Fruit fly (Drosophila melanogaster) whole organism, prepupa: ENCODE data around the gene CG33272.

Experiments
- CG10669 ChIP-seq: fragments of 200-800 bp; sonication (Bioruptor generic); optimal IDR thresholded peaks from 3 replicates; lab custom pipeline; 2018; ENCODE audit warnings: missing biosample characterization, mild to moderate bottlenecking, missing genetic modification characterization, moderate library complexity
- CG11294 ChIP-seq: fragments of 200-800 bp; sonication (Bioruptor generic); IDR thresholded peaks from 2 replicates; pipeline ENCODE4 v1.3.6; 2022; ENCODE audit warnings: missing biosample characterization, missing genetic modification characterization
- CG11762 ChIP-seq: fragments of 200-800 bp; sonication (Bioruptor generic); optimal IDR thresholded peaks from 3 replicates; lab custom pipeline; 2016; ENCODE audit warnings: missing biosample characterization, missing genetic modification characterization; ENCODE audit not compliant: insufficient read depth
- CG11902 ChIP-seq: fragments of 200-800 bp; sonication (Bioruptor generic); optimal IDR thresholded peaks from 3 replicates; lab custom pipeline; 2016; ENCODE audit warnings: missing biosample characterization, missing genetic modification characterization
- CG15336 ChIP-seq: fragments of 200-800 bp; sonication (Bioruptor generic); IDR thresholded peaks from 2 replicates; pipeline ENCODE4 v1.3.6; 2022; ENCODE audit warnings: missing biosample characterization, missing genetic modification characterization
- CG16779 ChIP-seq: fragments of 200-800 bp; sonication (Bioruptor generic); optimal IDR thresholded peaks from 3 replicates; lab custom pipeline; 2017; ENCODE audit warnings: missing biosample characterization, mild to moderate bottlenecking, missing genetic modification characterization
- CG3032 ChIP-seq: fragments of 200-800 bp; optimal IDR thresholded peaks from 2 replicates; lab custom pipeline; 2019; ENCODE audit warnings: missing biosample characterization, mild to moderate bottlenecking, missing genetic modification characterization, moderate library complexity
- CG31627 ChIP-seq: fragments of 200-800 bp; sonication (Bioruptor generic); optimal IDR thresholded peaks from 3 replicates; lab custom pipeline; 2016; ENCODE audit warnings: missing biosample characterization, missing genetic modification characterization
- CG32006 ChIP-seq: fragments of 200-800 bp; sonication (Bioruptor generic); optimal IDR thresholded peaks from 3 replicates; lab custom pipeline; 2017; ENCODE audit warnings: missing biosample characterization, mild to moderate bottlenecking, missing genetic modification characterization
- CG3919 ChIP-seq: fragments of 200-800 bp; sonication (Bioruptor generic); optimal IDR thresholded peaks from 3 replicates; lab custom pipeline; 2016; ENCODE audit warnings: missing biosample characterization, missing genetic modification characterization
- CG4318 ChIP-seq: fragments of 200-800 bp; sonication (Bioruptor generic); optimal IDR thresholded peaks from 3 replicates; lab custom pipeline; 2017; ENCODE audit warnings: missing biosample characterization, mild to moderate bottlenecking, missing genetic modification characterization
- CG6163 ChIP-seq: fragments of 200-800 bp; sonication (Bioruptor generic); IDR thresholded peaks from 3 replicates; pipeline ENCODE4 v1.3.6; 2022; ENCODE audit warnings: missing biosample characterization, missing genetic modification characterization
- CG6276 ChIP-seq: fragments of 200-800 bp; sonication (Bioruptor generic); optimal IDR thresholded peaks from 2 replicates; lab custom pipeline; 2017; ENCODE audit warnings: missing biosample characterization, mild to moderate bottlenecking, missing genetic modification characterization
- CG6792 ChIP-seq: fragments of 200-800 bp; sonication (Bioruptor generic); optimal IDR thresholded peaks from 3 replicates; lab custom pipeline; 2016; ENCODE audit warnings: missing biosample characterization, missing genetic modification characterization
- CG6808 ChIP-seq: fragments of 200-800 bp; sonication (Bioruptor generic); optimal IDR thresholded peaks from 3 replicates; lab custom pipeline; 2017; ENCODE audit warnings: missing biosample characterization, missing genetic modification characterization, mild to moderate bottlenecking, moderate library complexity, missing genetic modification reagents
- CG6854 ChIP-seq: fragments of 200-800 bp; sonication (Bioruptor generic); optimal IDR thresholded peaks from 2 replicates; lab custom pipeline; 2017; ENCODE audit warnings: missing biosample characterization, mild to moderate bottlenecking, missing genetic modification characterization
- CG7368 ChIP-seq: fragments of 200-800 bp; sonication (Bioruptor generic); optimal IDR thresholded peaks from 3 replicates; lab custom pipeline; 2016; ENCODE audit warnings: missing biosample characterization, missing genetic modification characterization
- CG8319 ChIP-seq: fragments of 200-800 bp; sonication (Bioruptor generic); optimal IDR thresholded peaks from 3 replicates; lab custom pipeline; 2016; ENCODE audit warnings: missing biosample characterization, missing genetic modification characterization
- CG8632 ChIP-seq: fragments of 200-800 bp; sonication (Bioruptor generic); optimal IDR thresholded peaks from 3 replicates; lab custom pipeline; 2016; ENCODE audit warnings: missing biosample characterization, missing genetic modification characterization
- CG9139 ChIP-seq: fragments of 200-800 bp; sonication (Bioruptor generic); optimal IDR thresholded peaks from 3 replicates; lab custom pipeline; 2017; ENCODE audit warnings: missing biosample characterization, mild to moderate bottlenecking, missing genetic modification characterization
- Eip75B ChIP-seq: fragments of 200-800 bp; sonication (Bioruptor generic); optimal IDR thresholded peaks from 3 replicates; lab custom pipeline; 2016; ENCODE audit warnings: missing biosample characterization, missing genetic modification characterization
- Eip78C ChIP-seq: fragments of 200-800 bp; sonication (Bioruptor generic); peaks from one replicate; lab custom pipeline; 2016; ENCODE audit warnings: missing biosample characterization, missing genetic modification characterization
- Ets21C ChIP-seq: fragments of 200-800 bp; sonication (Bioruptor generic); optimal IDR thresholded peaks from 3 replicates; lab custom pipeline; 2016; ENCODE audit warnings: missing biosample characterization, missing genetic modification characterization
- Ets96B ChIP-seq: fragments of 200-800 bp; optimal IDR thresholded peaks from 2 replicates; lab custom pipeline; 2019; ENCODE audit warnings: missing biosample characterization, mild to moderate bottlenecking, missing genetic modification characterization, moderate library complexity
- Gug ChIP-seq: fragments of 200-800 bp; sonication (Bioruptor generic); IDR thresholded peaks from 2 replicates; pipeline ENCODE4 v1.3.6; 2022; ENCODE audit warnings: missing biosample characterization, missing genetic modification characterization
- Hr38 ChIP-seq: sonication (Bioruptor generic); optimal IDR thresholded peaks from 2 replicates; lab custom pipeline; 2016; ENCODE audit warnings: missing biosample characterization, missing genetic modification characterization
- Hr39 ChIP-seq: fragments of 200-800 bp; sonication (Bioruptor generic); optimal IDR thresholded peaks from 2 replicates; lab custom pipeline; 2016; ENCODE audit warnings: missing biosample characterization, missing genetic modification characterization
- Hr4 ChIP-seq: fragments of 200-800 bp; sonication (Bioruptor generic); optimal IDR thresholded peaks from 3 replicates; lab custom pipeline; 2016; ENCODE audit warnings: missing biosample characterization, missing genetic modification characterization
- Lpt ChIP-seq: fragments of 200-800 bp; sonication (Bioruptor generic); optimal IDR thresholded peaks from 3 replicates; lab custom pipeline; 2016; ENCODE audit warnings: missing biosample characterization, missing genetic modification characterization
- Met ChIP-seq: fragments of 200-800 bp; sonication (Bioruptor generic); optimal IDR thresholded peaks from 3 replicates; lab custom pipeline; 2016; ENCODE audit warnings: missing biosample characterization, missing genetic modification characterization
- OdsH ChIP-seq: fragments of 200-800 bp; sonication (Bioruptor generic); optimal IDR thresholded peaks from 3 replicates; lab custom pipeline; 2016; ENCODE audit warnings: missing biosample characterization, missing genetic modification characterization
- Smox ChIP-seq: fragments of 200-800 bp; sonication (Bioruptor generic); optimal IDR thresholded peaks from 3 replicates; lab custom pipeline; 2016; ENCODE audit warnings: missing biosample characterization, missing genetic modification characterization
- Sox102F ChIP-seq: fragments of 200-800 bp; sonication (Bioruptor generic); optimal IDR thresholded peaks from 2 replicates; lab custom pipeline; 2016; ENCODE audit warnings: missing biosample characterization, mild to moderate bottlenecking, missing genetic modification characterization
- Sox14 ChIP-seq: fragments of 200-800 bp; sonication (Bioruptor generic); optimal IDR thresholded peaks from 3 replicates; lab custom pipeline; 2016; ENCODE audit warnings: missing biosample characterization, missing genetic modification characterization
- Sox15 ChIP-seq: fragments of 200-800 bp; sonication (Bioruptor generic); optimal IDR thresholded peaks from 3 replicates; lab custom pipeline; 2016; ENCODE audit warnings: missing biosample characterization, missing genetic modification characterization
- acj6 ChIP-seq: fragments of 200-800 bp; sonication (Bioruptor generic); optimal IDR thresholded peaks from 3 replicates; lab custom pipeline; 2016; ENCODE audit warnings: missing biosample characterization, missing genetic modification characterization
- cyc ChIP-seq: fragments of 200-800 bp; sonication (Bioruptor generic); optimal IDR thresholded peaks from 3 replicates; lab custom pipeline; 2016; ENCODE audit warnings: missing biosample characterization, missing genetic modification characterization
- dac ChIP-seq: fragments of 200-800 bp; sonication (Bioruptor generic); optimal IDR thresholded peaks from 2 replicates; lab custom pipeline; 2017; ENCODE audit warnings: missing biosample characterization, mild to moderate bottlenecking, missing genetic modification characterization
- dsx ChIP-seq: fragments of 200-800 bp; optimal IDR thresholded peaks from 3 replicates; lab custom pipeline; 2019; ENCODE audit warnings: missing biosample characterization, mild to moderate bottlenecking, missing genetic modification characterization, moderate library complexity; ENCODE audit not compliant: poor library complexity, severe bottlenecking
- eg ChIP-seq: fragments of 200-800 bp; sonication (Bioruptor generic); IDR thresholded peaks from 3 replicates; pipeline ENCODE4 v1.3.6; 2022; ENCODE audit warnings: missing biosample characterization, missing genetic modification characterization
- esn ChIP-seq: fragments of 200-800 bp; sonication (Bioruptor generic); optimal IDR thresholded peaks from 2 replicates; lab custom pipeline; 2016; ENCODE audit warnings: missing biosample characterization, mild to moderate bottlenecking, missing genetic modification characterization, moderate library complexity
- fd85E ChIP-seq: fragments of 200-800 bp; sonication (Bioruptor generic); optimal IDR thresholded peaks from 3 replicates; lab custom pipeline; 2016; ENCODE audit warnings: missing biosample characterization, missing genetic modification characterization
- fkh ChIP-seq: fragments of 200-800 bp; sonication (Bioruptor generic); optimal IDR thresholded peaks from 3 replicates; lab custom pipeline; 2017; ENCODE audit warnings: missing biosample characterization, mild to moderate bottlenecking, missing genetic modification characterization, moderate library complexity
- lz ChIP-seq: fragments of 200-800 bp; sonication (Bioruptor generic); optimal IDR thresholded peaks from 3 replicates; lab custom pipeline; 2016; ENCODE audit warnings: missing biosample characterization, missing genetic modification characterization
- net ChIP-seq: fragments of 200-800 bp; sonication (Bioruptor generic); optimal IDR thresholded peaks from 3 replicates; lab custom pipeline; 2016; ENCODE audit warnings: missing biosample characterization, missing genetic modification characterization
- pdm3 ChIP-seq: fragments of 200-800 bp; sonication (Bioruptor generic); optimal IDR thresholded peaks from 3 replicates; lab custom pipeline; 2016; ENCODE audit warnings: missing biosample characterization, missing genetic modification characterization
- spab ChIP-seq: fragments of 200-800 bp; sonication (Bioruptor generic); optimal IDR thresholded peaks from 2 replicates; lab custom pipeline; 2017; ENCODE audit warnings: missing biosample characterization, mild to moderate bottlenecking, missing genetic modification characterization, missing genetic modification reagents
- ss ChIP-seq, 2 experiments: fragments of 200-800 bp; sonication (Bioruptor generic); optimal IDR thresholded peaks; 2 replicates in 1 of 2; 3 replicates in 1 of 2; lab custom pipeline; 2017 to 2018; ENCODE audit warnings: mild to moderate bottlenecking in 2 of 2, missing biosample characterization in 2 of 2, missing genetic modification characterization in 2 of 2, moderate library complexity in 1 of 2
- svp ChIP-seq: fragments of 200-800 bp; sonication (Bioruptor generic); peaks from one replicate; lab custom pipeline; 2016; ENCODE audit warnings: missing biosample characterization, missing genetic modification characterization
- topi ChIP-seq: fragments of 200-800 bp; sonication (Bioruptor generic); optimal IDR thresholded peaks from 3 replicates; lab custom pipeline; 2016; ENCODE audit warnings: missing biosample characterization, missing genetic modification characterization
- vri ChIP-seq: fragments of 200-800 bp; sonication (Bioruptor generic); optimal IDR thresholded peaks from 3 replicates; lab custom pipeline; 2016; ENCODE audit warnings: missing biosample characterization, mild to moderate bottlenecking, missing genetic modification characterization

Gene CG33272

dm6 chr3L:11491222-11491873 is 19.0 kb downstream of the CG33272 start:
- TF ChIP-seq CG9139 (GFP tag; lab: Kevin White, UChicago) (no peak), eg (GFP tag; lab: Robert Waterston, UW) (peak; percentile 68; the same call in 2 of the 3 replicates), net (GFP tag; lab: Kevin White, UChicago) (peak; percentile 56), CG6854 (GFP tag; lab: Kevin White, UChicago) (peak; percentile 53), CG6792 (GFP tag; lab: Kevin White, UChicago) (peak; percentile 62), dac (GFP tag; lab: Kevin White, UChicago) (no peak), Ets96B (peak; percentile 57), Sox15 (GFP tag; lab: Kevin White, UChicago) (peak; percentile 62), lz (peak; percentile 80), CG7368 (GFP tag; lab: Kevin White, UChicago) (peak; percentile 62), Gug (GFP tag; lab: Robert Waterston, UW) (peak; percentile 48), fkh (GFP tag; lab: Kevin White, UChicago) (peak; percentile 2), CG31627 (GFP tag; lab: Kevin White, UChicago) (peak; percentile 86), CG3032 (tag; lab: Kevin White, UChicago) (peak; percentile 61), CG8319 (peak; percentile 71), fd85E (GFP tag; lab: Kevin White, UChicago) (peak; percentile 7), CG32006 (GFP tag; lab: Kevin White, UChicago) (peak; percentile 64), CG6276 (peak; percentile 46), Sox14 (GFP tag; lab: Kevin White, UChicago) (peak; percentile 77), Eip75B (peak; percentile 65), CG8632 (GFP tag; lab: Kevin White, UChicago) (peak; percentile 63), CG10669 (GFP tag; lab: Kevin White, UChicago) (peak; percentile 65), OdsH (GFP tag; lab: Kevin White, UChicago) (peak; percentile 70), CG6163 (GFP tag; lab: Robert Waterston, UW) (peak; percentile 72), cyc (peak; percentile 81), CG15336 (GFP tag; lab: Robert Waterston, UW) (peak; percentile 50; the same call in 1 of the 2 replicates), dsx (GFP tag; lab: Kevin White, UChicago) (peak; percentile 48), CG4318 (GFP tag; lab: Kevin White, UChicago) (no peak), ss (GFP tag; optimal IDR thresholded peaks at IDR 0.05; lab: Kevin White, UChicago) (peak; percentile 43 to 49), svp (peak; percentile 96), Sox102F (peak; percentile 72), pdm3 (GFP tag; lab: Kevin White, UChicago) (peak; percentile 66), Ets21C (GFP tag; lab: Kevin White, UChicago) (peak; percentile 78), CG6808 (GFP tag; lab: Kevin White, UChicago) (peak; percentile 41), CG16779 (no peak), spab (GFP tag; lab: Kevin White, UChicago) (peak; percentile 10), esn (GFP tag; lab: Kevin White, UChicago) (peak; percentile 84), CG11294 (GFP tag; lab: Robert Waterston, UW) (no peak), CG11762 (GFP tag; lab: Kevin White, UChicago) (peak; percentile 27), Eip78C (GFP tag; lab: Kevin White, UChicago) (peak; percentile 94), Lpt (no peak), Met (GFP tag; lab: Kevin White, UChicago) (peak; percentile 84), acj6 (GFP tag; lab: Kevin White, UChicago) (peak; percentile 69), Smox (GFP tag; lab: Kevin White, UChicago) (peak; percentile 80), Hr38 (GFP tag; lab: Kevin White, UChicago) (no peak), CG11902 (GFP tag; lab: Kevin White, UChicago) (peak; percentile 73), Hr39 (GFP tag; lab: Kevin White, UChicago) (peak; percentile 90), vri (peak; percentile 65), Hr4 (GFP tag; lab: Kevin White, UChicago) (peak; percentile 52), topi (GFP tag; lab: Kevin White, UChicago) (peak; percentile 86), CG3919 (peak; percentile 76)
